Worm (Caenorhabditis elegans) whole organism, mixed stage, embryonic: ENCODE data around the gene Y45G5AM.9.

Experiments
- blmp-1 ChIP-seq: fragments of 150-350 bp; optimal IDR thresholded peaks from 2 replicates; lab custom pipeline; 2014; ENCODE audit warnings: missing biosample characterization, missing genetic modification characterization
- ceh-83 ChIP-seq: fragments of 200-800 bp; sonication (Bioruptor generic); optimal IDR thresholded peaks from 2 replicates; lab custom pipeline; 2018; ENCODE audit warnings: mild to moderate bottlenecking, missing genetic modification characterization, missing compliant biosample characterization
- hlh-1 ChIP-seq: fragments of 150-350 bp; optimal IDR thresholded peaks from 2 replicates; lab custom pipeline; 2014; ENCODE audit warnings: missing biosample characterization, missing genetic modification reagents, missing genetic modification characterization
- lsy-2 ChIP-seq: fragments of 150-350 bp; optimal IDR thresholded peaks from 2 replicates; lab custom pipeline; 2014; ENCODE audit warnings: missing biosample characterization, missing genetic modification characterization
- nhr-76 ChIP-seq: sonication (generic microtip); optimal IDR thresholded peaks from 2 replicates; lab custom pipeline; 2017; ENCODE audit warnings: missing biosample characterization, missing genetic modification characterization
- pha-4 ChIP-seq: fragments of 150-350 bp; optimal IDR thresholded peaks from 2 replicates; lab custom pipeline; 2018; ENCODE audit warnings: missing biosample characterization, missing genetic modification reagents, missing genetic modification characterization
- snpc-4 ChIP-seq: fragments of 150-350 bp; optimal IDR thresholded peaks from 2 replicates; lab custom pipeline; 2014; ENCODE audit warnings: missing biosample characterization, missing genetic modification characterization
- unc-62 ChIP-seq: fragments of 150-350 bp; optimal IDR thresholded peaks from 2 replicates; lab custom pipeline; 2014; ENCODE audit warnings: missing biosample characterization, missing genetic modification reagents, missing genetic modification characterization
- zip-8 ChIP-seq: fragments of 150-350 bp; optimal IDR thresholded peaks from 2 replicates; lab custom pipeline; 2014; ENCODE audit warnings: missing biosample characterization, missing genetic modification characterization
- ztf-11 ChIP-seq: fragments of 150-350 bp; optimal IDR thresholded peaks from 2 replicates; lab custom pipeline; 2014; ENCODE audit warnings: missing biosample characterization, missing genetic modification characterization

DNA sequence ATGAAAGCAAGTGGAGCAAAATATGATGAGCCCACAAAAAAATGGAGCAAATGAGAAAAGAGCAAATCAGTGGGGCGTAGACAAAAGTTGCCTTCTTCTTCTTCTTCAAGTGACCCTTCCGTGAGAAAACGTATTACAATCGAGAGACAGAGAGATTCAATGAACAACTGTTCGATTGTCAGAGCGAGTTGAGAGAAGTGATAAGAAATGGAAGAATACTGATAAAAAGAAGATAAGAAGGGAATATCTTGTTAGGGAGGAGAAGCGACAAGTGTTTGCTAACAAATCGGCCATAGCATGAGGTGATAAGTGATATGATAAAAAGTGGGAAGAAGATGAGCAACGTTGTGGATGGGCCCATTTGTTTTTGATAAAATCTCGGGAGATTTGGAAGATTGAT lies 37.1 kb downstream of the Y45G5AM.9 start:
- no peak for TF ChIP-seq snpc-4 (tag; lab: Kevin White, UChicago)
- TF ChIP-seq hlh-1 (tag; lab: Kevin White, UChicago): peak; percentile 99
- peak; percentile 89 for TF ChIP-seq unc-62 (GFP tag; lab: Kevin White, UChicago)
- TF ChIP-seq lsy-2 (tag; lab: Kevin White, UChicago): no peak
- TF ChIP-seq blmp-1 (tag; lab: Kevin White, UChicago): no peak
- no peak for TF ChIP-seq pha-4 (tag; lab: Kevin White, UChicago)
- no peak for TF ChIP-seq ceh-83 (GFP tag; lab: Kevin White, UChicago)
- TF ChIP-seq nhr-76 (tag; lab: Kevin White, UChicago): no peak
- no peak for TF ChIP-seq ztf-11 (tag; lab: Kevin White, UChicago)
- no peak for TF ChIP-seq zip-8 (tag; lab: Kevin White, UChicago)
